Fruit fly (Drosophila melanogaster): Measurements from ENCODE around the gene ds.

- TF ChIP-seq gl (tag; optimal IDR thresholded peaks at IDR 0.05) (no peak), CG32121 (GFP tag; IDR thresholded peaks at IDR 0.05) (no peak; the same call in 1 of the 2 replicates), CG15710 (tag; optimal IDR thresholded peaks at IDR 0.05) (no peak), CG34367 (tag; optimal IDR thresholded peaks at IDR 0.05) (no peak), Pif1B (GFP tag; optimal IDR thresholded peaks at IDR 0.05) (no peak), CG14655 (GFP tag; optimal IDR thresholded peaks at IDR 0.05) (peak; percentile 80), CG4496 (GFP tag; IDR thresholded peaks at IDR 0.05) (peak; percentile 78), CG8301 (tag; optimal IDR thresholded peaks at IDR 0.05) (peak; percentile 77), EcR (GFP tag; optimal IDR thresholded peaks at IDR 0.05) (no peak), fd96Ca (GFP tag; IDR thresholded peaks at IDR 0.05) (peak; percentile 58; the same call in 2 of the 3 replicates), CG12605 (GFP tag; IDR thresholded peaks at IDR 0.05) (no peak)
These were observed 19.3 kb upstream of the ds start for dm6 chr2L:734120-734519.

Measured in whole organism, pupa.